Fruit fly (Drosophila melanogaster) whole organism, embryonic: ENCODE measurements around the gene CG14020.

Experiments used
- Blimp-1 ChIP-seq: fragments of 200-800 bp; sonication (Bioruptor generic); optimal IDR thresholded peaks from 3 replicates; lab custom pipeline; 2018; ENCODE audit warnings: missing biosample characterization, missing genetic modification characterization, mild to moderate bottlenecking, moderate library complexity, missing genetic modification reagents
- CG10267 ChIP-seq: fragments of 200-800 bp; sonication (Bioruptor generic); optimal IDR thresholded peaks from 2 replicates; lab custom pipeline; 2018; ENCODE audit warnings: missing biosample characterization, mild to moderate bottlenecking, missing genetic modification characterization, moderate library complexity
- CG10654 ChIP-seq: fragments of 200-800 bp; sonication (Bioruptor generic); optimal IDR thresholded peaks from 2 replicates; lab custom pipeline; 2016; ENCODE audit warnings: missing biosample characterization, missing genetic modification characterization
- CG10979 ChIP-seq: fragments of 200-800 bp; sonication (Bioruptor generic); optimal IDR thresholded peaks from 2 replicates; lab custom pipeline; 2018; ENCODE audit warnings: missing biosample characterization, mild to moderate bottlenecking, missing genetic modification characterization, moderate library complexity
- CG12219 ChIP-seq: fragments of 200-800 bp; sonication (Bioruptor generic); optimal IDR thresholded peaks from 3 replicates; lab custom pipeline; 2018; ENCODE audit warnings: missing biosample characterization, mild to moderate bottlenecking, missing genetic modification characterization
- CG12391 ChIP-seq: fragments of 200-800 bp; sonication (Bioruptor generic); optimal IDR thresholded peaks from 3 replicates; lab custom pipeline; 2018; ENCODE audit warnings: missing biosample characterization, mild to moderate bottlenecking, missing genetic modification characterization, moderate library complexity
- CG17359 ChIP-seq: fragments of 200-800 bp; sonication (Bioruptor generic); optimal IDR thresholded peaks from 3 replicates; lab custom pipeline; 2018; ENCODE audit warnings: missing biosample characterization, mild to moderate bottlenecking, missing genetic modification characterization, moderate library complexity
- CG18476 ChIP-seq: fragments of 200-800 bp; sonication (Bioruptor generic); optimal IDR thresholded peaks from 2 replicates; lab custom pipeline; 2016; ENCODE audit warnings: missing biosample characterization, mild to moderate bottlenecking, missing genetic modification characterization
- CG18599 ChIP-seq: fragments of 200-800 bp; sonication (Bioruptor generic); optimal IDR thresholded peaks from 3 replicates; lab custom pipeline; 2017; ENCODE audit warnings: missing biosample characterization, missing genetic modification characterization, mild to moderate bottlenecking, moderate library complexity, missing genetic modification reagents
- CG18764 ChIP-seq: fragments of 200-800 bp; sonication (Bioruptor generic); optimal IDR thresholded peaks from 3 replicates; lab custom pipeline; 2016; ENCODE audit warnings: missing biosample characterization, missing genetic modification characterization
- CG2116 ChIP-seq: fragments of 200-800 bp; sonication (Bioruptor generic); optimal IDR thresholded peaks from 3 replicates; lab custom pipeline; 2018; ENCODE audit warnings: missing biosample characterization, mild to moderate bottlenecking, missing genetic modification characterization
- CG3407 ChIP-seq: fragments of 200-800 bp; sonication (Bioruptor generic); optimal IDR thresholded peaks from 2 replicates; lab custom pipeline; 2018; ENCODE audit warnings: missing biosample characterization, mild to moderate bottlenecking, missing genetic modification characterization
- CG34376 ChIP-seq: fragments of 200-800 bp; sonication (Bioruptor generic); optimal IDR thresholded peaks from 2 replicates; lab custom pipeline; 2018; ENCODE audit warnings: missing biosample characterization, mild to moderate bottlenecking, missing genetic modification characterization
- CG7271 ChIP-seq: fragments of 200-800 bp; sonication (Bioruptor generic); optimal IDR thresholded peaks from 2 replicates; lab custom pipeline; 2018; ENCODE audit warnings: missing biosample characterization, mild to moderate bottlenecking, missing genetic modification characterization, moderate library complexity
- CG7372 ChIP-seq: fragments of 200-800 bp; sonication (Bioruptor generic); IDR thresholded peaks from 2 replicates; pipeline ENCODE4 v1.3.6; 2022; ENCODE audit warnings: missing biosample characterization, missing genetic modification characterization
- CG7745 ChIP-seq: fragments of 200-800 bp; sonication (Bioruptor generic); optimal IDR thresholded peaks from 2 replicates; lab custom pipeline; 2018; ENCODE audit warnings: missing biosample characterization, mild to moderate bottlenecking, missing genetic modification characterization, moderate library complexity
- CG7786 ChIP-seq: fragments of 200-800 bp; sonication (Bioruptor generic); optimal IDR thresholded peaks from 2 replicates; lab custom pipeline; 2016; ENCODE audit warnings: missing biosample characterization, missing genetic modification characterization
- CG9609 ChIP-seq: fragments of 200-800 bp; sonication (Bioruptor generic); optimal IDR thresholded peaks from 3 replicates; lab custom pipeline; 2016; ENCODE audit warnings: missing biosample characterization, missing genetic modification characterization
- CG9727 ChIP-seq: fragments of 200-800 bp; sonication (Bioruptor generic); optimal IDR thresholded peaks from 3 replicates; lab custom pipeline; 2017; ENCODE audit warnings: missing biosample characterization, mild to moderate bottlenecking, missing genetic modification characterization
- CG9876 ChIP-seq: fragments of 200-800 bp; sonication (Bioruptor generic); optimal IDR thresholded peaks from 2 replicates; lab custom pipeline; 2016; ENCODE audit warnings: missing biosample characterization, missing genetic modification characterization
- Dp ChIP-seq: fragments of 200-800 bp; sonication (Bioruptor generic); optimal IDR thresholded peaks from 2 replicates; lab custom pipeline; 2018; ENCODE audit warnings: missing biosample characterization, mild to moderate bottlenecking, missing genetic modification characterization, moderate library complexity
- Gsc ChIP-seq: fragments of 200-800 bp; sonication (Bioruptor generic); IDR thresholded peaks from 2 replicates; pipeline ENCODE4 v1.3.6; 2022; ENCODE audit warnings: missing biosample characterization, missing genetic modification characterization
- Hand ChIP-seq: fragments of 200-800 bp; sonication (Bioruptor generic); optimal IDR thresholded peaks from 2 replicates; lab custom pipeline; 2017; ENCODE audit warnings: mild to moderate bottlenecking, missing biosample characterization, missing genetic modification reagents, missing genetic modification characterization
- Hr78 ChIP-seq, 2 experiments: fragments of 200-800 bp in 1 of 2; fragments of >200 bp in 1 of 2; sonication (Bioruptor generic) in 1 of 2; optimal IDR thresholded peaks; 2 replicates each; lab custom pipeline; 2017 to 2019; ENCODE audit warnings: missing biosample characterization in 2 of 2, missing genetic modification characterization in 2 of 2, mild to moderate bottlenecking in 1 of 2, moderate library complexity in 1 of 2
- Hsf ChIP-seq: fragments of 200-800 bp; sonication (Bioruptor generic); optimal IDR thresholded peaks from 3 replicates; lab custom pipeline; 2016; ENCODE audit warnings: missing biosample characterization, missing genetic modification characterization
- Mes4 ChIP-seq: fragments of 200-800 bp; sonication (Bioruptor generic); optimal IDR thresholded peaks from 2 replicates; lab custom pipeline; 2016; ENCODE audit warnings: missing biosample characterization, missing genetic modification characterization
- Nf-YC ChIP-seq: fragments of 200-800 bp; optimal IDR thresholded peaks from 3 replicates; lab custom pipeline; 2019; ENCODE audit warnings: missing biosample characterization, mild to moderate bottlenecking, missing genetic modification characterization, moderate library complexity
- NfI ChIP-seq: fragments of 200-800 bp; sonication (Bioruptor generic); optimal IDR thresholded peaks from 3 replicates; lab custom pipeline; 2018; ENCODE audit warnings: missing biosample characterization, mild to moderate bottlenecking, missing genetic modification characterization, moderate library complexity
- Six4 ChIP-seq: fragments of 200-800 bp; sonication (Bioruptor generic); optimal IDR thresholded peaks from 2 replicates; lab custom pipeline; 2016; ENCODE audit warnings: missing biosample characterization, missing genetic modification characterization
- TFAM ChIP-seq: fragments of 200-800 bp; sonication (Bioruptor generic); optimal IDR thresholded peaks from 2 replicates; lab custom pipeline; 2017; ENCODE audit warnings: missing biosample characterization, missing genetic modification characterization, inconsistent platforms
- az2 ChIP-seq: fragments of 200-800 bp; sonication (Bioruptor generic); optimal IDR thresholded peaks from 3 replicates; lab custom pipeline; 2016; ENCODE audit warnings: missing biosample characterization, missing genetic modification characterization
- bab2 ChIP-seq: fragments of 200-800 bp; sonication (Bioruptor generic); optimal IDR thresholded peaks from 2 replicates; lab custom pipeline; 2016; ENCODE audit warnings: missing biosample characterization, missing genetic modification characterization
- caup ChIP-seq: fragments of 200-800 bp; sonication (Bioruptor generic); optimal IDR thresholded peaks from 3 replicates; lab custom pipeline; 2017; ENCODE audit warnings: missing biosample characterization, mild to moderate bottlenecking, missing genetic modification characterization, moderate library complexity; ENCODE audit not compliant: severe bottlenecking
- chm ChIP-seq: fragments of 200-800 bp; sonication (Bioruptor generic); IDR thresholded peaks from 2 replicates; pipeline ENCODE4 v1.3.6; 2022; ENCODE audit warnings: missing biosample characterization, missing genetic modification characterization
- dmrt99B ChIP-seq: fragments of 200-800 bp; sonication (Bioruptor generic); optimal IDR thresholded peaks from 2 replicates; lab custom pipeline; 2018; ENCODE audit warnings: missing biosample characterization, mild to moderate bottlenecking, missing genetic modification characterization, moderate library complexity
- esg ChIP-seq: fragments of 200-800 bp; sonication (Bioruptor generic); conservative IDR thresholded peaks from 2 replicates; pipeline ENCODE4 v1.3.6; 2022; ENCODE audit warnings: missing biosample characterization, missing genetic modification characterization
- eyg ChIP-seq: fragments of 200-800 bp; sonication (Bioruptor generic); optimal IDR thresholded peaks from 3 replicates; lab custom pipeline; 2016; ENCODE audit warnings: missing biosample characterization, missing genetic modification characterization
- fd96Cb ChIP-seq: fragments of 200-800 bp; sonication (Bioruptor generic); optimal IDR thresholded peaks from 2 replicates; lab custom pipeline; 2018; ENCODE audit warnings: missing biosample characterization, mild to moderate bottlenecking, missing genetic modification characterization, moderate library complexity
- inv ChIP-seq: fragments of 200-800 bp; sonication (Bioruptor generic); IDR thresholded peaks from 2 replicates; pipeline ENCODE4 v1.3.6; 2022; ENCODE audit warnings: missing biosample characterization, missing genetic modification characterization; ENCODE audit not compliant: partially characterized antibody
- lmd ChIP-seq: fragments of 200-800 bp; sonication (Bioruptor generic); IDR thresholded peaks from 2 replicates; pipeline ENCODE4 v1.3.6; 2022; ENCODE audit warnings: missing biosample characterization, missing genetic modification characterization
- onecut ChIP-seq: fragments of 200-800 bp; sonication (Bioruptor generic); IDR thresholded peaks from 2 replicates; pipeline ENCODE4 v1.3.6; 2022; ENCODE audit warnings: missing biosample characterization, missing genetic modification characterization
- peb ChIP-seq: fragments of 200-800 bp; sonication (Bioruptor generic); IDR thresholded peaks from 2 replicates; pipeline ENCODE4 v1.3.6; 2022; ENCODE audit warnings: missing biosample characterization, missing genetic modification characterization
- so ChIP-seq: fragments of 200-800 bp; sonication (Bioruptor generic); IDR thresholded peaks from 3 replicates; pipeline ENCODE4 v1.3.6; 2022; ENCODE audit warnings: missing biosample characterization, missing genetic modification characterization
- ssp ChIP-seq: fragments of 200-800 bp; sonication (Bioruptor generic); IDR thresholded peaks from 2 replicates; pipeline ENCODE4 v1.3.6; 2022; ENCODE audit warnings: missing biosample characterization, missing genetic modification characterization
- stc ChIP-seq: fragments of 200-800 bp; sonication (Bioruptor generic); IDR thresholded peaks from 2 replicates; pipeline ENCODE4 v1.3.6; 2022; ENCODE audit warnings: missing biosample characterization, missing genetic modification characterization
- sug ChIP-seq: fragments of 200-800 bp; optimal IDR thresholded peaks from 2 replicates; lab custom pipeline; 2019; ENCODE audit warnings: missing biosample characterization, mild to moderate bottlenecking, missing genetic modification characterization, moderate library complexity
- vfl ChIP-seq: fragments of 200-800 bp; sonication (Bioruptor generic); optimal IDR thresholded peaks from 2 replicates; lab custom pipeline; 2016; ENCODE audit warnings: missing biosample characterization, missing genetic modification characterization
- wdn ChIP-seq: fragments of 200-800 bp; sonication (Bioruptor generic); IDR thresholded peaks from 2 replicates; pipeline ENCODE4 v1.3.6; 2022; ENCODE audit warnings: missing biosample characterization, missing genetic modification characterization

CG14020 gene

DNA sequence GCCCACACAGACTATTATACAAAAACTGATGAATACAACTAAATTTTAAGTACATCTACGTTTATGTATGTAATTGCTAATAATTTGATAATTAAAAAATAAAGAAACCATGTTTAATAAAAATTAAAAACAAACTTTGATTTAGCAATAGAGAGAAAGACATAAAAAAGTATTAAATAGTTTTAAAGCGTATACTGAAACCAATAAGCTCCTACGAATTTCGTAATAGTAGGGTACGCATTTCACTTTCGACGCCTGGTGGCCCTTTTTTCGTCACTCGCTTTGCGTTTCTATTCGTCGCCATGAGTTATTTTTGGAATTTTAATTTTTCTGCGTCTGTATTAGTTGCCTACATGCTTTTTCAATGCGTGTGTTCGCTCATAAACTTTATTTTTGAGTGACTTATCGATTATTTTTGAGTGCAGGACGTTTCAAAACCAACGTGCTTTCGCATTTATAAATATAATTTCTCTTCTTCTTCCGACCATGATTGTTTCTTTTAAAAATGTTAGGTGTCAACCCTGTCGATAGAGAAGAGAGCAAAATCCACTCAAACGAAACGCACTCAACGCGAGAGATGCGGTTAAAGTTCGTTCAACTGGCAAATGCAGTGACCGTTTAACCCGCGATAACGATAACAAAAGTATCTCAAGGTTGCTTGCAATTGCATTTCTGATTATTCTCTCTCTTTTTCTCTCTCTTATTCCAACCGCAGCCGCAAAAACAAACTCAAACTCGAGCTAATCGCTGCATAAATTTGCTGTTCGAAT is 29.2 kb downstream of the CG14020 start, which contains the start of gene Oscillin (continued):
- TF ChIP-seq CG10267 (tag; lab: Kevin White, UChicago) (peak; percentile 83), CG18764 (GFP tag; lab: Kevin White, UChicago) (peak; percentile 67), Hr78 (GFP tag; optimal IDR thresholded peaks at IDR 0.05; lab: Kevin White, UChicago) (peak in 1 of 2 experiments; percentile 96), wdn (GFP tag; lab: Robert Waterston, UW) (0 out of 2 replicates have a peak, but pooled peaks have one; percentile 40), CG18476 (peak; percentile 70), esg (GFP tag; lab: Robert Waterston, UW) (peak; percentile 66), CG2116 (GFP tag; lab: Kevin White, UChicago) (peak; percentile 77), TFAM (GFP tag; lab: Kevin White, UChicago) (no peak), caup (GFP tag; lab: Kevin White, UChicago) (peak; percentile 78), fd96Cb (peak; percentile 80), CG7372 (peak; percentile 77), CG9727 (GFP tag; lab: Kevin White, UChicago) (peak; percentile 88), Blimp-1 (GFP tag; lab: Kevin White, UChicago) (peak; percentile 100), bab2 (GFP tag; lab: Kevin White, UChicago) (peak; percentile 59), CG9609 (GFP tag; lab: Kevin White, UChicago) (no peak), Mes4 (peak; percentile 38), CG7271 (peak; percentile 35), Six4 (GFP tag; lab: Kevin White, UChicago) (peak; percentile 49), CG17359 (tag; lab: Kevin White, UChicago) (peak; percentile 91), peb (peak; percentile 60; the same call in 1 of the 2 replicates), eyg (GFP tag; lab: Kevin White, UChicago) (no peak), CG18599 (GFP tag; lab: Kevin White, UChicago) (peak; percentile 89), Dp (GFP tag; lab: Kevin White, UChicago) (no peak), CG9876 (GFP tag; lab: Kevin White, UChicago) (no peak), az2 (GFP tag; lab: Kevin White, UChicago) (peak; percentile 77), CG12391 (tag; lab: Kevin White, UChicago) (peak; percentile 48), CG12219 (GFP tag; lab: Kevin White, UChicago) (peak; percentile 49), CG3407 (GFP tag; lab: Kevin White, UChicago) (peak; percentile 38), ssp (peak; percentile 73), so (GFP tag; lab: Robert Waterston, UW) (peak; percentile 63; the same call in 1 of the 3 replicates), CG7745 (tag; lab: Kevin White, UChicago) (peak; percentile 93), Hand (GFP tag; lab: Kevin White, UChicago) (no peak), Gsc (no peak), NfI (GFP tag; lab: Kevin White, UChicago) (peak; percentile 66), inv (peak; percentile 32; the same call in 1 of the 2 replicates), CG10979 (tag; lab: Kevin White, UChicago) (peak; percentile 88), CG7786 (GFP tag; lab: Kevin White, UChicago) (no peak), chm (GFP tag; lab: Robert Waterston, UW) (peak; percentile 77; the same call in 1 of the 2 replicates), sug (tag; lab: Kevin White, UChicago) (peak; percentile 66), vfl (no peak), CG10654 (GFP tag; lab: Kevin White, UChicago) (peak; percentile 58), CG34376 (GFP tag; lab: Kevin White, UChicago) (peak; percentile 33), lmd (GFP tag; lab: Robert Waterston, UW) (peak; percentile 82), Hsf (GFP tag; lab: Kevin White, UChicago) (peak; percentile 74), Nf-YC (peak; percentile 72), onecut (GFP tag; lab: Robert Waterston, UW) (peak; percentile 67), stc (GFP tag; lab: Robert Waterston, UW) (peak; percentile 94), dmrt99B (peak; percentile 89)
